Worm (Caenorhabditis elegans): ENCODE results near the gene T06A10.106.

DNA sequence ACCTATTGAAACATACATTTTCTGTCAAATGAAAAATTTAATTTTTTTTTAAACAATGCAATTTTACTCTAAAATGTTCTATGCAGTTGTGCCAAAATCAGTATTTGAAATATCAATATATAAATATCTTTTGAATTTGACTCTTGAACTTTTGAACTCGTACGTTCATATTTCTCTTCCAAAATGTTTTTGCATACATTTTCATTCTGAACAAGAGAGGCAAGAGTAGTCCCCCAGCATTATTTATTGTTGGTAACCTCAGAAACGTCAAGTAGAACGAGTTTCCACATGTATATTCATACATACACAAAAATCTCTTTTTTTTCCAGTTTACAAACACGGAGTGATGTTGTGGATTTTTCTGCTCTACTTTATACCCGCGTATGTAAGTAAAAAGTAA is 37.4 kb downstream of the T06A10.106 start, which contains the start of gene clec-194:
- TF ChIP-seq ref-1 (GFP tag; conservative IDR thresholded peaks at IDR 0.05) (no peak), tab-1 (GFP tag; IDR thresholded peaks at IDR 0.05) (no peak), klf-2 (GFP tag; conservative IDR thresholded peaks at IDR 0.05) (no peak), med-1 (GFP tag; optimal IDR thresholded peaks at IDR 0.05; ENCODE audit: insufficient read depth) (no peak), T22C8.4 (GFP tag; IDR thresholded peaks at IDR 0.05) (no peak)

Measured in whole organism, midembryonic.